Worm (Caenorhabditis elegans) whole organism, L1 larva: ENCODE measurements around the gene Y32F6B.9.

ENCODE experiments used
- C04F5.9 ChIP-seq: sonication (generic microtip); optimal IDR thresholded peaks from 2 replicates; lab custom pipeline; 2016; ENCODE audit warnings: missing genetic modification characterization, missing compliant biosample characterization
- C34B4.2 ChIP-seq: sonication (generic microtip); optimal IDR thresholded peaks from 2 replicates; lab custom pipeline; 2017; ENCODE audit warnings: mild to moderate bottlenecking, missing genetic modification characterization, missing compliant biosample characterization
- F16B12.6 ChIP-seq: fragments of 150-350 bp; optimal IDR thresholded peaks from 2 replicates; lab custom pipeline; 2014; ENCODE audit warnings: missing biosample characterization, missing genetic modification characterization
- aha-1 ChIP-seq: fragments of 150-350 bp; optimal IDR thresholded peaks from 2 replicates; lab custom pipeline; 2014; ENCODE audit warnings: missing biosample characterization, missing genetic modification characterization
- ama-1 ChIP-seq: fragments of 150-350 bp; optimal IDR thresholded peaks from 2 replicates; lab custom pipeline; 2014
- ceh-63 ChIP-seq: fragments of 200-800 bp; sonication (Bioruptor generic); optimal IDR thresholded peaks from 2 replicates; lab custom pipeline; 2018; ENCODE audit warnings: mild to moderate bottlenecking, missing genetic modification characterization, missing compliant biosample characterization
- ceh-8 ChIP-seq: fragments of 200-800 bp; sonication (Bioruptor generic); optimal IDR thresholded peaks from 2 replicates; lab custom pipeline; 2018; ENCODE audit warnings: mild to moderate bottlenecking, missing genetic modification characterization, moderate library complexity, missing compliant biosample characterization
- ceh-88 ChIP-seq: fragments of 200-800 bp; sonication (Bioruptor generic); IDR thresholded peaks from 2 replicates; pipeline ENCODE4 v1.3.6; 2022; ENCODE audit warnings: missing genetic modification characterization, missing compliant biosample characterization
- ceh-90 ChIP-seq: sonication (generic microtip); optimal IDR thresholded peaks from 2 replicates; lab custom pipeline; 2016; ENCODE audit warnings: missing genetic modification characterization, missing compliant biosample characterization
- ces-1 ChIP-seq: fragments of 150-350 bp; optimal IDR thresholded peaks from 2 replicates; lab custom pipeline; 2014; ENCODE audit warnings: missing biosample characterization, missing genetic modification reagents, missing genetic modification characterization
- dpl-1 ChIP-seq, 3 experiments: fragments of 150-350 bp in 2 of 3; sonication (generic microtip) in 1 of 3; optimal IDR thresholded peaks; 2 replicates each; lab custom pipeline; 2014 to 2017; ENCODE audit warnings: missing biosample characterization in 3 of 3, missing genetic modification characterization in 3 of 3, missing genetic modification reagents in 3 of 3
- dsc-1 ChIP-seq: sonication (generic microtip); optimal IDR thresholded peaks from 2 replicates; lab custom pipeline; 2016; ENCODE audit warnings: mild to moderate bottlenecking, missing genetic modification characterization, missing compliant biosample characterization
- egl-13 ChIP-seq: sonication (generic microtip); optimal IDR thresholded peaks from 2 replicates; lab custom pipeline; 2016; ENCODE audit warnings: missing genotype, missing genetic modification reagents, missing genetic modification characterization, missing compliant biosample characterization
- egl-27 ChIP-seq, 2 experiments: fragments of 150-350 bp in 1 of 2; sonication (generic microtip); optimal IDR thresholded peaks; 3 replicates each; lab custom pipeline; 2017 to 2018; ENCODE audit warnings: missing biosample characterization in 2 of 2, missing genetic modification characterization in 2 of 2, missing genetic modification reagents in 2 of 2
- elt-2 ChIP-seq: sonication (generic microtip); optimal IDR thresholded peaks from 2 replicates; lab custom pipeline; 2016; ENCODE audit warnings: missing genetic modification characterization, mild to moderate bottlenecking, inconsistent platforms, missing compliant biosample characterization, missing genetic modification reagents
- elt-3 ChIP-seq, 6 experiments: fragments of 150-350 bp in 1 of 6; sonication (generic microtip); optimal IDR thresholded peaks; 2 replicates each; lab custom pipeline; 2017 to 2018; ENCODE audit warnings: missing biosample characterization in 6 of 6, missing genetic modification characterization in 6 of 6, inconsistent platforms in 1 of 6
- fkh-10 ChIP-seq: sonication (generic microtip); optimal IDR thresholded peaks from 2 replicates; lab custom pipeline; 2017; ENCODE audit warnings: missing biosample characterization, missing genetic modification reagents, missing genetic modification characterization
- fkh-4 ChIP-seq: sonication (generic microtip); optimal IDR thresholded peaks from 2 replicates; lab custom pipeline; 2016; ENCODE audit warnings: missing compliant biosample characterization, missing genetic modification characterization, borderline replicate concordance
- fkh-8 ChIP-seq: sonication (generic microtip); optimal IDR thresholded peaks from 2 replicates; lab custom pipeline; 2016; ENCODE audit warnings: mild to moderate bottlenecking, missing genetic modification characterization, missing compliant biosample characterization
- fos-1 ChIP-seq: fragments of 150-350 bp; optimal IDR thresholded peaks from 2 replicates; lab custom pipeline; 2014; ENCODE audit warnings: missing biosample characterization, missing genetic modification characterization
- grh-1 ChIP-seq: fragments of 200-800 bp; sonication (Bioruptor generic); IDR thresholded peaks from 2 replicates; pipeline ENCODE4 v1.3.6; 2022; ENCODE audit warnings: missing genetic modification reagents, missing genetic modification characterization, missing compliant biosample characterization
- hlh-4 ChIP-seq: sonication (generic microtip); optimal IDR thresholded peaks from 2 replicates; lab custom pipeline; 2016; ENCODE audit warnings: mild to moderate bottlenecking, missing genetic modification characterization, missing compliant biosample characterization
- isw-1 ChIP-seq: fragments of 200-800 bp; sonication (Bioruptor generic); IDR thresholded peaks from 2 replicates; pipeline ENCODE4 v1.3.6; 2022; ENCODE audit warnings: missing genetic modification characterization, missing compliant biosample characterization
- lin-15B ChIP-seq: fragments of 150-350 bp; sonication (generic microtip); optimal IDR thresholded peaks from 3 replicates; lab custom pipeline; 2014; ENCODE audit warnings: missing biosample characterization, missing genetic modification characterization
- lsy-2 ChIP-seq, 2 experiments: fragments of 150-350 bp; optimal IDR thresholded peaks; 2 replicates each; lab custom pipeline; 2014; ENCODE audit warnings: missing biosample characterization in 2 of 2, missing genetic modification characterization in 2 of 2
- mab-9 ChIP-seq: fragments of 200-800 bp; sonication (Bioruptor generic); IDR thresholded peaks from 2 replicates; pipeline ENCODE4 v1.3.6; 2022; ENCODE audit warnings: missing genetic modification reagents, missing genetic modification characterization, missing compliant biosample characterization
- mdl-1 ChIP-seq, 2 experiments: fragments of 150-350 bp; optimal IDR thresholded peaks; 2 replicates each; lab custom pipeline; 2014 to 2017; ENCODE audit warnings: missing biosample characterization in 2 of 2, missing genetic modification characterization in 2 of 2, inconsistent platforms in 1 of 2
- mef-2 ChIP-seq: fragments of 150-350 bp; optimal IDR thresholded peaks from 2 replicates; lab custom pipeline; 2014; ENCODE audit warnings: missing biosample characterization, missing genetic modification characterization
- mep-1 ChIP-seq: fragments of 150-350 bp; optimal IDR thresholded peaks from 2 replicates; lab custom pipeline; 2014; ENCODE audit warnings: missing biosample characterization, missing genetic modification characterization
- nhr-19 ChIP-seq: fragments of 200-800 bp; sonication (Bioruptor generic); conservative IDR thresholded peaks from 2 replicates; pipeline ENCODE4 v1.3.6; 2022; ENCODE audit warnings: missing genetic modification characterization, missing compliant biosample characterization
- nhr-20 ChIP-seq: sonication (generic microtip); optimal IDR thresholded peaks from 2 replicates; lab custom pipeline; 2016; ENCODE audit warnings: mild to moderate bottlenecking, missing genetic modification characterization, missing compliant biosample characterization
- nhr-28 ChIP-seq: fragments of 150-350 bp; optimal IDR thresholded peaks from 2 replicates; lab custom pipeline; 2014; ENCODE audit warnings: missing biosample characterization, missing genetic modification characterization
- nhr-71 ChIP-seq: sonication (generic microtip); optimal IDR thresholded peaks from 2 replicates; lab custom pipeline; 2016; ENCODE audit warnings: mild to moderate bottlenecking, missing genetic modification characterization, moderate library complexity, missing compliant biosample characterization
- nhr-76 ChIP-seq: sonication (generic microtip); optimal IDR thresholded peaks from 2 replicates; lab custom pipeline; 2017; ENCODE audit warnings: missing biosample characterization, missing genetic modification characterization
- nhr-77 ChIP-seq: fragments of 150-350 bp; optimal IDR thresholded peaks from 2 replicates; lab custom pipeline; 2014; ENCODE audit warnings: missing biosample characterization, missing genetic modification characterization
- nhr-85 ChIP-seq: sonication (generic microtip); peaks from one replicate; lab custom pipeline; 2016; ENCODE audit warnings: missing genetic modification characterization, inconsistent platforms, missing compliant biosample characterization
- nhr-90 ChIP-seq: sonication (generic microtip); optimal IDR thresholded peaks from 2 replicates; lab custom pipeline; 2016; ENCODE audit warnings: mild to moderate bottlenecking, missing genetic modification characterization, missing compliant biosample characterization; ENCODE audit not compliant: poor library complexity
- pag-3 ChIP-seq: sonication (generic microtip); optimal IDR thresholded peaks from 2 replicates; lab custom pipeline; 2017; ENCODE audit warnings: missing genetic modification characterization, mild to moderate bottlenecking, missing compliant biosample characterization, antibody characterized with exemption, borderline replicate concordance; ENCODE audit not compliant: insufficient read depth
- pqm-1 ChIP-seq: sonication (generic microtip); optimal IDR thresholded peaks from 3 replicates; lab custom pipeline; 2017; ENCODE audit warnings: missing biosample characterization, missing genetic modification characterization
- rnt-1 ChIP-seq: sonication (generic microtip); optimal IDR thresholded peaks from 2 replicates; lab custom pipeline; 2016; ENCODE audit warnings: mild to moderate bottlenecking, missing genetic modification characterization, moderate library complexity, missing compliant biosample characterization
- skn-1 ChIP-seq: fragments of 150-350 bp; optimal IDR thresholded peaks from 2 replicates; lab custom pipeline; 2014; ENCODE audit warnings: missing biosample characterization, missing genetic modification characterization
- snu-23 ChIP-seq: sonication (generic microtip); optimal IDR thresholded peaks from 2 replicates; lab custom pipeline; 2016; ENCODE audit warnings: missing genetic modification characterization, missing compliant biosample characterization
- sox-4 ChIP-seq: sonication (generic microtip); optimal IDR thresholded peaks from 2 replicates; lab custom pipeline; 2016; ENCODE audit warnings: missing genetic modification characterization, missing compliant biosample characterization
- sptf-1 ChIP-seq: fragments of 150-350 bp; optimal IDR thresholded peaks from 2 replicates; lab custom pipeline; 2014; ENCODE audit warnings: missing biosample characterization, missing genetic modification characterization
- sup-37 ChIP-seq: fragments of 200-800 bp; sonication (Bioruptor generic); optimal IDR thresholded peaks from 2 replicates; lab custom pipeline; 2018; ENCODE audit warnings: mild to moderate bottlenecking, missing genetic modification characterization, missing compliant biosample characterization
- tbx-2 ChIP-seq: sonication (generic microtip); optimal IDR thresholded peaks from 2 replicates; lab custom pipeline; 2016; ENCODE audit warnings: missing genetic modification characterization, missing compliant biosample characterization
- tlp-1 ChIP-seq: fragments of 150-350 bp; optimal IDR thresholded peaks from 2 replicates; lab custom pipeline; 2014; ENCODE audit warnings: missing biosample characterization, missing genetic modification characterization
- unc-86 ChIP-seq: sonication (generic microtip); optimal IDR thresholded peaks from 2 replicates; lab custom pipeline; 2016; ENCODE audit warnings: missing genetic modification characterization, missing compliant biosample characterization
- unc-98 ChIP-seq: fragments of 200-800 bp; sonication (Bioruptor generic); IDR thresholded peaks from 2 replicates; pipeline ENCODE4 v1.3.6; 2022; ENCODE audit warnings: missing genetic modification characterization, missing compliant biosample characterization
- vab-15 ChIP-seq: sonication (generic microtip); optimal IDR thresholded peaks from 2 replicates; lab custom pipeline; 2017; ENCODE audit warnings: missing genotype, mild to moderate bottlenecking, missing genetic modification characterization, missing compliant biosample characterization
- zip-4 ChIP-seq: fragments of 200-800 bp; sonication (Bioruptor generic); optimal IDR thresholded peaks from 2 replicates; lab custom pipeline; 2018; ENCODE audit warnings: mild to moderate bottlenecking, missing genetic modification characterization, moderate library complexity, missing compliant biosample characterization
- ztf-4 ChIP-seq: fragments of 150-350 bp; optimal IDR thresholded peaks from 2 replicates; lab custom pipeline; 2014; ENCODE audit warnings: missing biosample characterization, missing genetic modification characterization

The Y32F6B.9 gene

ce11 chrV:10464746-10465145 lies 13.8 kb upstream of the Y32F6B.9 start (continued):
- no peak for TF ChIP-seq ama-1 (lab: Kevin White, UChicago)

- TF ChIP-seq nhr-28 (tag; lab: Kevin White, UChicago) (no peak), grh-1 (GFP tag; lab: Robert Waterston, UW) (no peak), nhr-76 (tag; lab: Kevin White, UChicago) (no peak), snu-23 (no peak), elt-3 (tag; optimal IDR thresholded peaks at IDR 0.05; lab: Kevin White, UChicago) (no peak), nhr-19 (no peak), lin-15B (tag; lab: Kevin White, UChicago) (no peak), egl-13 (no peak), tbx-2 (tag; lab: Kevin White, UChicago) (no peak), F16B12.6 (tag; lab: Kevin White, UChicago) (no peak), fos-1 (tag; lab: Kevin White, UChicago) (no peak), mab-9 (GFP tag; lab: Robert Waterston, UW) (no peak), C04F5.9 (no peak), C34B4.2 (tag; lab: Kevin White, UChicago) (no peak), ama-1 (lab: Kevin White, UChicago) (no peak), skn-1 (tag; lab: Kevin White, UChicago) (no peak), hlh-4 (tag; lab: Kevin White, UChicago) (peak; percentile 98), zip-4 (GFP tag; lab: Kevin White, UChicago) (no peak), isw-1 (GFP tag; lab: Robert Waterston, UW) (no peak), mef-2 (tag; lab: Kevin White, UChicago) (no peak), nhr-85 (tag; lab: Kevin White, UChicago) (peak; percentile 6), ceh-63 (GFP tag; lab: Kevin White, UChicago) (no peak), tlp-1 (tag; lab: Kevin White, UChicago) (no peak), vab-15 (tag; lab: Kevin White, UChicago) (no peak), aha-1 (no peak), dpl-1 (GFP tag; optimal IDR thresholded peaks at IDR 0.05; lab: Kevin White, UChicago) (no peak), egl-27 (tag; optimal IDR thresholded peaks at IDR 0.05; lab: Kevin White, UChicago) (no peak), mdl-1 (tag; optimal IDR thresholded peaks at IDR 0.05; lab: Kevin White, UChicago) (no peak), nhr-20 (tag; lab: Kevin White, UChicago) (peak; percentile 51), nhr-71 (tag; lab: Kevin White, UChicago) (peak; percentile 84), ceh-88 (GFP tag; lab: Robert Waterston, UW) (0 out of 2 replicates have a peak, but pooled peaks have one; percentile 33), dsc-1 (tag; lab: Kevin White, UChicago) (peak; percentile 85), ceh-8 (GFP tag; lab: Kevin White, UChicago) (peak; percentile 90), nhr-90 (tag; lab: Kevin White, UChicago) (no peak), sup-37 (GFP tag; lab: Kevin White, UChicago) (no peak), fkh-8 (tag; lab: Kevin White, UChicago) (peak; percentile 80), unc-86 (tag; lab: Kevin White, UChicago) (no peak), pag-3 (tag; lab: Kevin White, UChicago) (no peak), fkh-4 (no peak), rnt-1 (tag; lab: Kevin White, UChicago) (no peak), lsy-2 (tag; optimal IDR thresholded peaks at IDR 0.05; lab: Kevin White, UChicago) (peak in 1 of 2 experiments; percentile 38), elt-2 (no peak), nhr-77 (no peak), ceh-90 (no peak), ces-1 (GFP tag; lab: Kevin White, UChicago) (no peak), ztf-4 (tag; lab: Kevin White, UChicago) (no peak), sptf-1 (tag; lab: Kevin White, UChicago) (no peak), unc-98 (GFP tag; lab: Robert Waterston, UW) (no peak), fkh-10 (GFP tag; lab: Kevin White, UChicago) (no peak), mep-1 (tag; lab: Kevin White, UChicago) (no peak), pqm-1 (no peak), sox-4 (tag; lab: Kevin White, UChicago) (no peak)
These were observed 13.0 kb upstream of the Y32F6B.9 start for ce11 chrV:10465478-10465877.
